Fruit fly (Drosophila melanogaster): Measurements from ENCODE around the gene CG33978.

Gene CG33978

dm6 chr4:175245-175644 lies at the start of gene CG33978:
TSS of gene CG33978 (minus strand) at chr4:175639.
- no peak for TF ChIP-seq rib (GFP tag; IDR thresholded peaks at IDR 0.05)
- TF ChIP-seq CG30020 (tag; optimal IDR thresholded peaks at IDR 0.05): no peak
- no peak for TF ChIP-seq her (GFP tag; optimal IDR thresholded peaks at IDR 0.05)
- TF ChIP-seq onecut (GFP tag; IDR thresholded peaks at IDR 0.05): peak; percentile 78
- no peak for TF ChIP-seq CG17612 (GFP tag; IDR thresholded peaks at IDR 0.05)
- TF ChIP-seq MESR4 (GFP tag; optimal IDR thresholded peaks at IDR 0.05): no peak
- no peak for TF ChIP-seq pho (GFP tag; optimal IDR thresholded peaks at IDR 0.05)
- TF ChIP-seq HHEX (GFP tag; optimal IDR thresholded peaks at IDR 0.05): no peak
- TF ChIP-seq CG6654 (GFP tag; optimal IDR thresholded peaks at IDR 0.05): no peak
- TF ChIP-seq jing (GFP tag; optimal IDR thresholded peaks at IDR 0.05): no peak
- no peak for TF ChIP-seq maf-S (GFP tag; optimal IDR thresholded peaks at IDR 0.05)
- TF ChIP-seq CG12769 (tag; optimal IDR thresholded peaks at IDR 0.05): peak; percentile 26
- TF ChIP-seq sima (GFP tag; optimal IDR thresholded peaks at IDR 0.05): no peak
- no peak for TF ChIP-seq Deaf1 (tag; optimal IDR thresholded peaks at IDR 0.05)
- TF ChIP-seq CG13894 (tag; optimal IDR thresholded peaks at IDR 0.05): peak; percentile 58
- TF ChIP-seq eve (GFP tag; optimal IDR thresholded peaks at IDR 0.05): peak in 1 of 2 experiments; percentile 30
- no peak for TF ChIP-seq CG4328 (GFP tag; optimal IDR thresholded peaks at IDR 0.05)

DNA sequence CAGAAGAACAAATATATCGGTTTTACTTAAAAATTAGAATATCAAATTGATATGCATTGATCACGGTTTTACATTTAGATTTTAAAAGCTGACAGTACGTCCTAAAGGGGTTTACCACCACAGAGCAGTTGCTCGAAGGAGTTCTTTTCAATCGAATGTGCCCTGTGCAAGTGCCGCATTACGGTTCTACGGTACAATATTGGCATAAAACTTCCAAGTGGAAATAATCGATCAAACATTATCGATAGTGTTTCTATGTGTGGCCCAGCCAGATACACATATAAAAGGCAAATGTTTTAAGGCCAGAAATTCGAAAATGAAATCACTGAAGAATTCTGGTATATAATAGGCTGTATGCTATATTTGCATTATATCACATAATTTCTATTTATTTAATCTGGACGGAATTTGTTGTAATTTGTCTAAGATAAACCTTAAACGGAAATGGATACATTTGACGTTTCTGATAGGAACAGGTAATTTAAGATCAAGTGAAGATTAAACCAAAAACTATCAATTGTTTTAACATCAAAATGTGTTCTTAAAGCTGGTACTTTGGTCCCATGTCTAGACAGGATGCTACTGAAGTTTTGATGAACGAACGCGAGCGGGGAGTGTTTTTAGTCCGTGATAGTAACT lies 34.7 kb upstream of the CG33978 start, which contains the start of gene Crk:
Gene Crk, plus strand, starts transcription at position 214 of the 639 bp plus-strand sequence.
- TF ChIP-seq Mes4 (GFP tag; optimal IDR thresholded peaks at IDR 0.05) (no peak), Pdp1 (GFP tag; optimal IDR thresholded peaks at IDR 0.05) (peak in 1 of 2 experiments; percentile 12), CG2199 (GFP tag; IDR thresholded peaks at IDR 0.05) (no peak), CG7357 (GFP tag; IDR thresholded peaks at IDR 0.05) (peak; percentile 98), pfk (GFP tag; optimal IDR thresholded peaks at IDR 0.05) (peak; percentile 82), CG9727 (GFP tag; optimal IDR thresholded peaks at IDR 0.05) (no peak), pzg (GFP tag; optimal IDR thresholded peaks at IDR 0.05) (peak; percentile 87), CG14050 (GFP tag; IDR thresholded peaks at IDR 0.05) (no peak), sr (GFP tag; IDR thresholded peaks at IDR 0.05) (no peak), inv (GFP tag; IDR thresholded peaks at IDR 0.05; ENCODE audit: partially characterized antibody) (peak; percentile 43; the same call in 1 of the 2 replicates), CG14965 (GFP tag; optimal IDR thresholded peaks at IDR 0.05; ENCODE audit: borderline replicate concordance) (no peak), CG14710 (tag; optimal IDR thresholded peaks at IDR 0.05) (no peak), Atf-2 (GFP tag; optimal IDR thresholded peaks at IDR 0.05) (no peak), sens (GFP tag) (peak; percentile 71), CG12769 (tag; optimal IDR thresholded peaks at IDR 0.05) (peak; percentile 43), CG12219 (GFP tag; optimal IDR thresholded peaks at IDR 0.05) (no peak), gro (GFP tag; optimal IDR thresholded peaks at IDR 0.05) (no peak), scrt (GFP tag; optimal IDR thresholded peaks at IDR 0.05) (no peak), gem (tag; optimal IDR thresholded peaks at IDR 0.05) (no peak), CG2116 (GFP tag; optimal IDR thresholded peaks at IDR 0.05) (peak; percentile 42), dpn (GFP tag; optimal IDR thresholded peaks at IDR 0.05) (peak in 1 of 2 experiments; percentile 13), Lhr (GFP tag; optimal IDR thresholded peaks at IDR 0.05) (peak; percentile 37), Fer1 (GFP tag; optimal IDR thresholded peaks at IDR 0.05) (peak; percentile 30), btn (GFP tag; optimal IDR thresholded peaks at IDR 0.05) (no peak), CG17802 (tag; optimal IDR thresholded peaks at IDR 0.05) (peak; percentile 99), BEAF-32 (GFP tag; optimal IDR thresholded peaks at IDR 0.05) (peak; percentile 72), lbe (GFP tag; optimal IDR thresholded peaks at IDR 0.05) (peak; percentile 28), CG3995 (GFP tag; optimal IDR thresholded peaks at IDR 0.05) (peak; percentile 32), CG7556 (GFP tag; optimal IDR thresholded peaks at IDR 0.05) (no peak), ken (GFP tag; IDR thresholded peaks at IDR 0.05) (no peak), Sox100B (GFP tag; optimal IDR thresholded peaks at IDR 0.05) (no peak), Ets65A (GFP tag) (peak; percentile 88), Mrtf (GFP tag; IDR thresholded peaks at IDR 0.05) (no peak), Dek (tag; optimal IDR thresholded peaks at IDR 0.05) (no peak)

Measured in whole organism, embryonic.